Worm (Caenorhabditis elegans) whole organism, L4 larva: ENCODE results near the gene F11C1.10.

Experiments
- aly-2 ChIP-seq: sonication (generic microtip); optimal IDR thresholded peaks from 2 replicates; lab custom pipeline; 2018; ENCODE audit warnings: missing biosample characterization, missing genetic modification characterization
- mxl-2 ChIP-seq: fragments of 200-800 bp; sonication (Bioruptor generic); conservative IDR thresholded peaks from 2 replicates; pipeline ENCODE4 v1.3.6; 2022; ENCODE audit warnings: missing genetic modification reagents, missing genetic modification characterization, missing compliant biosample characterization
- nhr-76 ChIP-seq: fragments of 150-350 bp; optimal IDR thresholded peaks from 2 replicates; lab custom pipeline; 2014; ENCODE audit warnings: missing biosample characterization, missing genetic modification characterization

ce11 chrX:12937521-12937920 is 39.4 kb upstream of the F11C1.10 start:
- no peak for TF ChIP-seq aly-2 (tag; lab: Kevin White, UChicago)
- no peak for TF ChIP-seq nhr-76
- TF ChIP-seq mxl-2: no peak
